Fruit fly (Drosophila melanogaster) S2 (cell line): Measurements from ENCODE around the gene nkd.

Experiments
- CG8478 ChIP-seq: fragments of >200 bp; optimal IDR thresholded peaks from 2 replicates; lab custom pipeline; 2018
- CTCF ChIP-seq, 2 experiments: fragments of >200 bp; optimal IDR thresholded peaks; 2 replicates each; lab custom pipeline; 2018

DNA sequence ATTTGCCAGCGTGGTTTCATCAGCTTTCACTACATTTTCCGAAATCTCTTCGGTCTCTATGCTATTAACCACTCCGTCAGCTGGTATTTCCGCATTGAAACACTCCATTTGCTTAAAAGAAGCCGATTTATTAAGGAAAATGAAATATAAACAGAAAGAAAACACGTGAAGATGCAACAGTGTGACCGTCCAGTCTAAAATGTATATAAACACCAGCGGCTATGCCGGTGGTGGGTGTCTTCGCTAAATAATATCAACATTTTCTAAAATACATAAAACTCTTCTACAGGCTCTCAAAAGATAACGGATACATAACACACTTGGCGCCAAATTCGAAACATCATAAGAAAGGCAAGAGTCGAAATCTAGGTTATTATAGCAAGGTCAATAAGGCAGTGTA, 44.8 kb downstream of the nkd start, which contains the start of gene CG3808:
- TF ChIP-seq CG8478 (no peak), CTCF (optimal IDR thresholded peaks at IDR 0.05; lab: Kevin White, UChicago) (peak; percentile 29 to 45)
